Fruit fly (Drosophila melanogaster): ENCODE results near the gene tll.

Gene tll

dm6 chr3R:30806490-30807195 is 45.5 kb upstream of the tll start, which contains the start of the genes wts and dj-1beta (continued):
- TF ChIP-seq gsb-n (tag; optimal IDR thresholded peaks at IDR 0.05) (no peak), CG31365 (tag; optimal IDR thresholded peaks at IDR 0.05) (no peak), CG17186 (GFP tag; optimal IDR thresholded peaks at IDR 0.05) (no peak), CG4617 (GFP tag; optimal IDR thresholded peaks at IDR 0.05; ENCODE audit: borderline replicate concordance) (peak; percentile 45), PHDP (tag; optimal IDR thresholded peaks at IDR 0.05) (peak; percentile 30), CG18262 (tag; optimal IDR thresholded peaks at IDR 0.05) (no peak), crc (GFP tag; optimal IDR thresholded peaks at IDR 0.05) (no peak), CG13894 (tag; optimal IDR thresholded peaks at IDR 0.05) (no peak), CG18476 (GFP tag; optimal IDR thresholded peaks at IDR 0.05) (no peak), B-H1 (GFP tag; IDR thresholded peaks at IDR 0.05) (no peak), Adf1 (GFP tag; IDR thresholded peaks at IDR 0.05) (no peak), CG17802 (tag; optimal IDR thresholded peaks at IDR 0.05) (no peak), CG15696 (tag; optimal IDR thresholded peaks at IDR 0.05) (no peak), Sox100B (GFP tag; optimal IDR thresholded peaks at IDR 0.05) (no peak), kah (GFP tag; optimal IDR thresholded peaks at IDR 0.05) (no peak), Fer3 (tag; optimal IDR thresholded peaks at IDR 0.05) (no peak), CG6683 (GFP tag; optimal IDR thresholded peaks at IDR 0.05) (no peak), CG34376 (GFP tag; optimal IDR thresholded peaks at IDR 0.05) (no peak), CG3838 (GFP tag; optimal IDR thresholded peaks at IDR 0.05) (no peak), trh (GFP tag; optimal IDR thresholded peaks at IDR 0.05) (no peak), Doc3 (GFP tag; IDR thresholded peaks at IDR 0.05; ENCODE audit: partially characterized antibody) (peak; percentile 79), run (tag; optimal IDR thresholded peaks at IDR 0.05) (no peak), wdn (GFP tag; IDR thresholded peaks at IDR 0.05) (no peak), yki (optimal IDR thresholded peaks at IDR 0.05) (no peak), Antp (GFP tag; optimal IDR thresholded peaks at IDR 0.05) (no peak), sug (tag; optimal IDR thresholded peaks at IDR 0.05) (no peak), sob (GFP tag; IDR thresholded peaks at IDR 0.05) (no peak), CG11723 (GFP tag; optimal IDR thresholded peaks at IDR 0.05) (no peak), eve (GFP tag; optimal IDR thresholded peaks at IDR 0.05) (peak in 1 of 2 experiments; percentile 13), CG3281 (GFP tag; optimal IDR thresholded peaks at IDR 0.05) (no peak), Oli (tag; optimal IDR thresholded peaks at IDR 0.05) (no peak), CG3163 (GFP tag; optimal IDR thresholded peaks at IDR 0.05) (no peak), abd-A (tag; optimal IDR thresholded peaks at IDR 0.05) (no peak), CG15601 (tag; optimal IDR thresholded peaks at IDR 0.05) (peak; percentile 2), CG17612 (GFP tag; IDR thresholded peaks at IDR 0.05) (no peak), CG2678 (tag; optimal IDR thresholded peaks at IDR 0.05) (no peak), CG9817 (tag; optimal IDR thresholded peaks at IDR 0.05) (no peak), dmrt99B (tag; optimal IDR thresholded peaks at IDR 0.05) (no peak), mam (GFP tag; optimal IDR thresholded peaks at IDR 0.05) (no peak), CG33557 (GFP tag; optimal IDR thresholded peaks at IDR 0.05) (no peak), gce (GFP tag; IDR thresholded peaks at IDR 0.05) (no peak), CG30020 (tag; optimal IDR thresholded peaks at IDR 0.05) (no peak), CG14014 (GFP tag; IDR thresholded peaks at IDR 0.05) (no peak), CG31388 (GFP tag; optimal IDR thresholded peaks at IDR 0.05) (no peak), CG17829 (tag; optimal IDR thresholded peaks at IDR 0.05) (no peak), corto (GFP tag; optimal IDR thresholded peaks at IDR 0.05) (no peak), al (GFP tag; IDR thresholded peaks at IDR 0.05) (no peak), hbn (GFP tag; IDR thresholded peaks at IDR 0.05; ENCODE audit: partially characterized antibody) (peak; percentile 74), tup (GFP tag; optimal IDR thresholded peaks at IDR 0.05) (no peak), CG16813 (GFP tag; IDR thresholded peaks at IDR 0.05; ENCODE audit: partially characterized antibody) (peak; percentile 94)
